Worm (Caenorhabditis elegans) whole organism, young adult: ENCODE measurements around the gene pgm-2.

ENCODE experiments used
- ama-1 ChIP-seq, 3 experiments: fragments of 150-350 bp in 1 of 3; sonication (generic microtip) in 2 of 3; optimal IDR thresholded peaks; 2 replicates each; lab custom pipeline; 2014 to 2018; ENCODE audit warnings: missing biosample characterization in 2 of 3, missing genetic modification characterization in 2 of 3, missing genetic modification reagents in 2 of 3
- nfya-1 ChIP-seq: sonication (generic microtip); optimal IDR thresholded peaks from 2 replicates; lab custom pipeline; 2017; ENCODE audit warnings: antibody characterized with exemption, missing compliant biosample characterization, missing genetic modification characterization, borderline replicate concordance; ENCODE audit not compliant: insufficient read depth
- snpc-4 ChIP-seq, 5 experiments: fragments of 150-350 bp in 1 of 5; sonication (generic microtip) in 4 of 5; optimal IDR thresholded peaks; 2 replicates each; lab custom pipeline; 2014 to 2018; ENCODE audit warnings: missing genetic modification characterization in 5 of 5, missing biosample characterization in 3 of 5, antibody characterized with exemption in 2 of 5, mild to moderate bottlenecking in 2 of 5, missing compliant biosample characterization in 2 of 5, missing genotype in 2 of 5, moderate library complexity in 2 of 5, missing genetic modification reagents in 1 of 5

DNA sequence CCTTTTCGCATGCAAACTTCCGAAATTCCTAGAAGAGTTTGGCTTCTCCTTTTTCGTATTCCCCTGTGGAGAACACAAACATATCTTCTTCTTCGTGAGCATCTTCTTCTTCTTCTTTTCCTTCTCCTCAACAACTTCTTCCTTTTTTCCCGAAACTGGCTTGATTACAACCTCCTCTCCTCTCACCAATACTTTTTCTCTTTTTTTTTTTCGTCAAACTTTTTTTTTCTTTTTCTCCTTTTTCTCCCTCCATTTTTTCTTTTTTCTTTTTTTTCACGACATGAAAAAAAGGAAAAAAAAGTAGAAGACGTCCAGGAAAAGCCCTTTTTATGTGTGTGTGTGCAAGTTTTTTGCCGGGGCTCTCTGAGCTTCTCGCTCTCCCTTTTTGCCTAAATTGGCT lies 28.3 kb upstream of the pgm-2 start:
- TF ChIP-seq nfya-1 (tag; lab: Kevin White, UChicago) (no peak), snpc-4 (GFP tag; optimal IDR thresholded peaks at IDR 0.05; lab: Kevin White, UChicago) (no peak), snpc-4 (tag; optimal IDR thresholded peaks at IDR 0.05; lab: Kevin White, UChicago) (no peak), ama-1 (optimal IDR thresholded peaks at IDR 0.05; lab: Kevin White, UChicago) (no peak), ama-1 (GFP tag; optimal IDR thresholded peaks at IDR 0.05; lab: Kevin White, UChicago) (no peak)
